Fruit fly (Drosophila melanogaster) whole organism, wandering third instar larva: Measurements from ENCODE around the gene CG13721.

Experiments
- Abd-B ChIP-seq: fragments of >200 bp; optimal IDR thresholded peaks from 2 replicates; lab custom pipeline; 2017; ENCODE audit warnings: missing biosample characterization, missing genetic modification characterization
- CG9705 ChIP-seq: fragments of 200-800 bp; sonication (Bioruptor generic); optimal IDR thresholded peaks from 2 replicates; lab custom pipeline; 2018; ENCODE audit warnings: missing biosample characterization, mild to moderate bottlenecking, missing genetic modification characterization
- CrebA ChIP-seq: fragments of 200-800 bp; sonication (Bioruptor generic); optimal IDR thresholded peaks from 2 replicates; lab custom pipeline; 2016; ENCODE audit warnings: missing biosample characterization, mild to moderate bottlenecking, missing genetic modification characterization, borderline replicate concordance
- Dfd ChIP-seq: fragments of >200 bp; optimal IDR thresholded peaks from 2 replicates; lab custom pipeline; 2017; ENCODE audit warnings: missing biosample characterization, missing genetic modification characterization
- GATAd ChIP-seq: sonication (Bioruptor generic); optimal IDR thresholded peaks from 2 replicates; lab custom pipeline; 2016; ENCODE audit warnings: missing biosample characterization, missing genetic modification characterization
- Hr78 ChIP-seq: fragments of >200 bp; optimal IDR thresholded peaks from 2 replicates; lab custom pipeline; 2017; ENCODE audit warnings: missing biosample characterization, missing genetic modification characterization
- Jra ChIP-seq: sonication (Bioruptor generic); optimal IDR thresholded peaks from 2 replicates; lab custom pipeline; 2016; ENCODE audit warnings: missing biosample characterization, missing genetic modification characterization
- Mio ChIP-seq: sonication (Bioruptor generic); optimal IDR thresholded peaks from 2 replicates; lab custom pipeline; 2016; ENCODE audit warnings: missing biosample characterization, missing genetic modification characterization
- Myc ChIP-seq: fragments of >200 bp; optimal IDR thresholded peaks from 2 replicates; lab custom pipeline; 2017
- Rel ChIP-seq, 2 experiments: fragments of 200-800 bp; sonication (Bioruptor generic) in 1 of 2; optimal IDR thresholded peaks; 2 replicates in 1 of 2; 3 replicates in 1 of 2; lab custom pipeline; 2016 to 2019; ENCODE audit warnings: mild to moderate bottlenecking in 2 of 2, missing biosample characterization in 2 of 2, missing genetic modification characterization in 2 of 2, moderate library complexity in 1 of 2
- Sp1 ChIP-seq: fragments of 200-800 bp; sonication (Bioruptor generic); optimal IDR thresholded peaks from 3 replicates; lab custom pipeline; 2019; ENCODE audit warnings: missing biosample characterization, mild to moderate bottlenecking, missing genetic modification characterization, moderate library complexity
- Vsx2 ChIP-seq: fragments of 200-300, 225-300 bp; sonication (Bioruptor generic); optimal IDR thresholded peaks from 2 replicates; lab custom pipeline; 2018; ENCODE audit warnings: missing biosample characterization, missing genetic modification characterization; ENCODE audit not compliant: partially characterized antibody
- br ChIP-seq: fragments of 200-800 bp; sonication (Bioruptor generic); optimal IDR thresholded peaks from 2 replicates; lab custom pipeline; 2016; ENCODE audit warnings: missing biosample characterization, missing genetic modification characterization
- brk ChIP-seq: fragments of 200-800 bp; sonication (Bioruptor generic); optimal IDR thresholded peaks from 2 replicates; lab custom pipeline; 2016; ENCODE audit warnings: missing biosample characterization, mild to moderate bottlenecking, missing genetic modification characterization
- dl ChIP-seq, 2 experiments: fragments of 175-275, 200-275 bp in 1 of 2; fragments of 200-275 bp in 1 of 2; sonication (Bioruptor generic); optimal IDR thresholded peaks; lab custom pipeline; 2018; ENCODE audit warnings: mild to moderate bottlenecking in 2 of 2, missing biosample characterization in 2 of 2, missing genetic modification characterization in 2 of 2, moderate library complexity in 2 of 2; ENCODE audit not compliant: partially characterized antibody in 2 of 2, insufficient read depth in 1 of 2
- dmrt93B ChIP-seq: fragments of 200-800 bp; sonication (Bioruptor generic); optimal IDR thresholded peaks from 2 replicates; lab custom pipeline; 2018; ENCODE audit warnings: missing biosample characterization, mild to moderate bottlenecking, missing genetic modification characterization
- ey ChIP-seq: fragments of 200-800 bp; sonication (Bioruptor generic); optimal IDR thresholded peaks from 2 replicates; lab custom pipeline; 2016; ENCODE audit warnings: missing biosample characterization, missing genetic modification characterization
- foxo ChIP-seq, 2 experiments: fragments of 200-800 bp; sonication (Bioruptor generic); optimal IDR thresholded peaks; 2 replicates in 1 of 2; 3 replicates in 1 of 2; lab custom pipeline; 2016 to 2017; ENCODE audit warnings: missing biosample characterization in 2 of 2, missing genetic modification characterization in 2 of 2
- fru ChIP-seq: fragments of 200-800 bp; sonication (Bioruptor generic); optimal IDR thresholded peaks from 3 replicates; lab custom pipeline; 2016; ENCODE audit warnings: missing biosample characterization, mild to moderate bottlenecking, missing genetic modification characterization
- h ChIP-seq: fragments of 200-800 bp; sonication (Bioruptor generic); optimal IDR thresholded peaks from 3 replicates; lab custom pipeline; 2016; ENCODE audit warnings: missing biosample characterization, mild to moderate bottlenecking, missing genetic modification characterization
- lola ChIP-seq: fragments of >200 bp; optimal IDR thresholded peaks from 2 replicates; lab custom pipeline; 2017; ENCODE audit warnings: missing biosample characterization, missing genetic modification characterization
- rgr ChIP-seq: fragments of 200-800 bp; sonication (Bioruptor generic); optimal IDR thresholded peaks from 3 replicates; lab custom pipeline; 2016; ENCODE audit warnings: missing biosample characterization, mild to moderate bottlenecking, missing genetic modification characterization
- sage ChIP-seq: fragments of 200-800 bp; sonication (Bioruptor generic); optimal IDR thresholded peaks from 2 replicates; lab custom pipeline; 2016; ENCODE audit warnings: missing biosample characterization, mild to moderate bottlenecking, missing genetic modification characterization
- tai ChIP-seq: sonication (Bioruptor generic); optimal IDR thresholded peaks from 2 replicates; lab custom pipeline; 2016; ENCODE audit warnings: missing biosample characterization, missing genetic modification characterization

Gene CG13721

dm6 chr3L:4461454-4462045 is 36.0 kb downstream of the CG13721 start, which contains the start of gene CG15023:
Gene CG15023, minus strand, starts transcription at chr3L:4461504.
- TF ChIP-seq foxo (GFP tag; optimal IDR thresholded peaks at IDR 0.05; lab: Kevin White, UChicago), result no peak
- no peak for TF ChIP-seq rgr (GFP tag; lab: Kevin White, UChicago)
- TF ChIP-seq GATAd (GFP tag; lab: Kevin White, UChicago), result no peak

- TF ChIP-seq Jra, result no peak
- TF ChIP-seq h (GFP tag; lab: Kevin White, UChicago), result no peak
- TF ChIP-seq lola (GFP tag; lab: Kevin White, UChicago), result no peak
- TF ChIP-seq dl (GFP tag; optimal IDR thresholded peaks at IDR 0.05; lab: Kevin White, UChicago; ENCODE audit: insufficient read depth in 1 of 2, partially characterized antibody in 2 of 2), result no peak
- TF ChIP-seq Rel (GFP tag; optimal IDR thresholded peaks at IDR 0.05; lab: Kevin White, UChicago), result no peak
- TF ChIP-seq Rel (tag; optimal IDR thresholded peaks at IDR 0.05; lab: Kevin White, UChicago), result no peak
- TF ChIP-seq br, result no peak
- TF ChIP-seq sage (GFP tag; lab: Kevin White, UChicago), result no peak
- TF ChIP-seq CrebA (GFP tag; lab: Kevin White, UChicago), result no peak
- no peak for TF ChIP-seq rgr (GFP tag; lab: Kevin White, UChicago)
- TF ChIP-seq foxo (GFP tag; optimal IDR thresholded peaks at IDR 0.05; lab: Kevin White, UChicago), result no peak
- no peak for TF ChIP-seq Dfd (GFP tag; lab: Kevin White, UChicago)
- TF ChIP-seq Vsx2 (GFP tag; lab: Kevin White, UChicago), result no peak
- no peak for TF ChIP-seq CG9705 (GFP tag; lab: Kevin White, UChicago)
- TF ChIP-seq ey (GFP tag; lab: Kevin White, UChicago), result no peak
- TF ChIP-seq fru (GFP tag; lab: Kevin White, UChicago), result no peak
- no peak for TF ChIP-seq Abd-B (GFP tag; lab: Kevin White, UChicago)
- no peak for TF ChIP-seq Hr78
- no peak for TF ChIP-seq Sp1 (GFP tag; lab: Kevin White, UChicago)
- TF ChIP-seq Mio, result no peak
Measured at dm6 chr3L:4460307-4461088, 37.1 kb downstream of the CG13721 start, which contains the start of gene CG15022. Gene CG15022, minus strand, starts transcription at chr3L:4460317.

- no peak for TF ChIP-seq CG9705 (GFP tag; lab: Kevin White, UChicago)
Measured at dm6 chr3L:4458063-4458462, 39.5 kb downstream of the CG13721 start, which contains the start of gene CG11345. Gene CG11345, minus strand, starts transcription at chr3L:4458163.

- no peak for TF ChIP-seq Jra
- no peak for TF ChIP-seq brk (GFP tag; lab: Kevin White, UChicago)
- no peak for TF ChIP-seq Vsx2 (GFP tag; lab: Kevin White, UChicago)
- TF ChIP-seq sage (GFP tag; lab: Kevin White, UChicago), result no peak
- TF ChIP-seq dmrt93B (GFP tag; lab: Kevin White, UChicago), result no peak
- no peak for TF ChIP-seq Myc (lab: Kevin White, UChicago)
- TF ChIP-seq tai (GFP tag; lab: Kevin White, UChicago), result no peak
- TF ChIP-seq Hr78, result no peak
- TF ChIP-seq, all 38 proteins: peak for 0
Measured at dm6 chr3L:4447229-4447628, 50.3 kb downstream of the CG13721 start.
